Worm (Caenorhabditis elegans): ENCODE measurements around the gene Y51H4A.23.

ce11 chrIV:16696422-16696821 is 26.3 kb upstream of the Y51H4A.23 start:
- TF ChIP-seq him-1 (tag; optimal IDR thresholded peaks at IDR 0.05) = no peak
- TF ChIP-seq dao-5 (tag; optimal IDR thresholded peaks at IDR 0.05) = no peak
